Fruit fly (Drosophila melanogaster): ENCODE measurements around the gene CG11892.

dm6 chr3R:25262322-25262761 lies 19.0 kb upstream of the CG11892 start, which contains the start of the genes Kdsr and CG11858:
- TF ChIP-seq CTCF (optimal IDR thresholded peaks at IDR 0.05) (no peak), CG8478 (optimal IDR thresholded peaks at IDR 0.05) (no peak)
